Fruit fly (Drosophila melanogaster): ENCODE data around the gene amos.

DNA sequence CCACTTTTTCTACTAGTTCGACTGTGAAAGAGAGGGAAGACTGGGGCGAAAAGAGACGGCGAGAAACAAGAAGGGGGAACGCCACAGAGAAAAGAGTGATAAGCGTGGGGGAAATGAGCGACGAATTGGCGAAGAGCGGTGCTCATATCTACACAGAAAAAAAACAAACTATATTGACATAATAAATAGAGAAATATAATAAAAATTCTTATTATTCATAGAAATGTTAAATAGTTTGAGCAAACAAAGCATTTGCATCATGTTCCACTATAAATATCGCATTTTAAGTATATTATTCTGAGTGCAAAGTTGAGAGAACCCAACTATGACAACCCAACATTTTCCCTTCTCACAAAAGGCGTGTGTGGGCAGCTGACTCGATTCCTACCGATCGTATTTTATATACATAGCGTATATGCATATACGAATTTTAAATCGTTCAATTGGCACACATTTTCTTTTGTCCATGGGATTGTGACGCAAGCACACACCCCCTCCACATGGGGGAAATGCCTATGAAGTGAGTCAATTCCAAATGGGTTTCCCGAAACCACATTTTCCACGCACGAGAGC, 38.7 kb downstream of the amos start:
- no peak for TF ChIP-seq CG8478 (optimal IDR thresholded peaks at IDR 0.05)
- TF ChIP-seq CTCF (optimal IDR thresholded peaks at IDR 0.05), result no peak

All from S2 (cell line).